Worm (Caenorhabditis elegans): Measurements from ENCODE around the gene nsph-1.1.
A peak's percentile ranks its signal among the peaks of the same experiment; 100 is the strongest.

The nsph-1.1 gene

ce11 chrII:8770675-8771074 lies 4.1 kb downstream of the nsph-1.1 start, which contains the start of gene let-19:
TSS of gene let-19 (plus strand) at chrII:8770975.
- TF ChIP-seq scrt-1 (GFP tag; IDR thresholded peaks at IDR 0.05) = no peak
- no peak for TF ChIP-seq flt-1 (GFP tag; IDR thresholded peaks at IDR 0.05)
- no peak for TF ChIP-seq ama-1 (optimal IDR thresholded peaks at IDR 0.05)
- no peak for TF ChIP-seq tbx-11 (GFP tag; IDR thresholded peaks at IDR 0.05)
- no peak for TF ChIP-seq tra-4 (tag; optimal IDR thresholded peaks at IDR 0.05)
- TF ChIP-seq aly-1 (tag; optimal IDR thresholded peaks at IDR 0.05) = no peak
- TF ChIP-seq hnd-1 (tag; optimal IDR thresholded peaks at IDR 0.05) = no peak
- no peak for TF ChIP-seq ceh-36 (tag; optimal IDR thresholded peaks at IDR 0.05)
- TF ChIP-seq tbx-37 (GFP tag; conservative IDR thresholded peaks at IDR 0.05) = no peak
- no peak for TF ChIP-seq hmg-4 (GFP tag; optimal IDR thresholded peaks at IDR 0.05)
- TF ChIP-seq ceh-13 (GFP tag; optimal IDR thresholded peaks at IDR 0.05) = no peak
- no peak for TF ChIP-seq B0310.2 (tag; optimal IDR thresholded peaks at IDR 0.05)
- TF ChIP-seq F13C5.2 (tag; optimal IDR thresholded peaks at IDR 0.05) = no peak
- no peak for TF ChIP-seq ets-7 (tag; optimal IDR thresholded peaks at IDR 0.05)
- TF ChIP-seq hmbx-1 (tag; optimal IDR thresholded peaks at IDR 0.05) = no peak
- TF ChIP-seq sea-1 (GFP tag; conservative IDR thresholded peaks at IDR 0.05) = no peak
- TF ChIP-seq pes-1 (GFP tag; IDR thresholded peaks at IDR 0.05) = no peak

DNA sequence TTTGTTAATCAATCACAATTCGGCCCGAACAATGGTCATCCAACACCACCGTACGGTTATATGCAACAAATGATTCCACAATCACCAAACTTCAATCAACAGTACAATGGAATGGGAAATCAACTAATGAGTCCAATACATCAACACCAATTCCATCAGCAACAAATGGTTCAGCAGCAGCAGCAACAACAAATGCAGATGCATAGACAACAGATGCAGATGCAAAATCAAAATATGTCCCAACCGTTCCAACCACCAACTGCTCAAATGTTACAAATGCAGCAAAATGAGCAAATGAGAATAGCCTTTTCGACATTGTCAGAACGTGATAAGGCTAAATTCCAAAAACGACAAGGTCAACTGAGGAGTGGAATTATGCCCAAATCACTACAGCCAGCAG lies 9.9 kb downstream of the nsph-1.1 start:
- no peak for TF ChIP-seq sea-1 (GFP tag; conservative IDR thresholded peaks at IDR 0.05)
- TF ChIP-seq flt-1 (GFP tag; IDR thresholded peaks at IDR 0.05) = no peak
- no peak for TF ChIP-seq F13C5.2 (tag; optimal IDR thresholded peaks at IDR 0.05)
- TF ChIP-seq tbx-37 (GFP tag; conservative IDR thresholded peaks at IDR 0.05) = no peak
- TF ChIP-seq B0310.2 (tag; optimal IDR thresholded peaks at IDR 0.05) = no peak
- no peak for TF ChIP-seq hmbx-1 (tag; optimal IDR thresholded peaks at IDR 0.05)
- TF ChIP-seq ama-1 (optimal IDR thresholded peaks at IDR 0.05) = no peak
- no peak for TF ChIP-seq scrt-1 (GFP tag; IDR thresholded peaks at IDR 0.05)
- TF ChIP-seq tbx-11 (GFP tag; IDR thresholded peaks at IDR 0.05) = no peak
- TF ChIP-seq pes-1 (GFP tag; IDR thresholded peaks at IDR 0.05) = no peak
- TF ChIP-seq hmg-4 (GFP tag; optimal IDR thresholded peaks at IDR 0.05) = no peak
- TF ChIP-seq aly-1 (tag; optimal IDR thresholded peaks at IDR 0.05) = no peak
- no peak for TF ChIP-seq hnd-1 (tag; optimal IDR thresholded peaks at IDR 0.05)

DNA sequence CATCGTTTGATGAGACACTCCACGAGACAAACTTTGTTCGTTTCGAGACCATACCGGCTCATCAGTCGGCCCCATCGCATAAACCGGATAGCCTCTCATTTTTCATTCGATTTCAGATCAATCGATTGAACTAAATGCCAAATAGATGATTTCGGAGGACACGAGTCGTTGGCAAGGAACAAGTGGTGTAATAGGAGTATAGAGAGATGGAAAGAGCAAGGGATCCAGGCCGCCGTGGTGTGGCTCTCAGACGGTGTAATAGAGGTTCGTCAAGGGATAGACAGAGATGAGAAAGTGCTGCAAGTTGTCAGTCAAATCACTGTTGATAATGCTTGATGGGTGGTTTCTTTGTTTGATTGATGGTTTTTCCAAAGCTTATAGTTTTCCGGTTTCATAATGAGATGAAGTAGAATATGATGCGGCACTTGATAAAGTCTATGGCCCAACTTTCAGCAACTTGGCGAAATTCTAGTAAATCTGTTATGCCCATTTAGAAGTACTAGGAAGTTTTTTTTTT lies 16.9 kb downstream of the nsph-1.1 start, which contains the start of gene sgn-1:
Gene sgn-1, minus strand, starts transcription at position 220 of the 517 bp plus-strand sequence.
- TF ChIP-seq sea-1 (GFP tag; conservative IDR thresholded peaks at IDR 0.05) (no peak), B0310.2 (tag; optimal IDR thresholded peaks at IDR 0.05) (no peak), F13C5.2 (tag; optimal IDR thresholded peaks at IDR 0.05) (no peak), pes-1 (GFP tag; IDR thresholded peaks at IDR 0.05) (no peak), ama-1 (optimal IDR thresholded peaks at IDR 0.05) (no peak), ceh-13 (GFP tag; optimal IDR thresholded peaks at IDR 0.05) (no peak), hnd-1 (tag; optimal IDR thresholded peaks at IDR 0.05) (no peak), aly-1 (tag; optimal IDR thresholded peaks at IDR 0.05) (no peak)

- TF ChIP-seq hmg-4 (GFP tag; optimal IDR thresholded peaks at IDR 0.05) (no peak), scrt-1 (GFP tag; IDR thresholded peaks at IDR 0.05) (no peak), tbx-37 (GFP tag; conservative IDR thresholded peaks at IDR 0.05) (no peak), flt-1 (GFP tag; IDR thresholded peaks at IDR 0.05) (no peak), F13C5.2 (tag; optimal IDR thresholded peaks at IDR 0.05) (no peak), ceh-36 (tag; optimal IDR thresholded peaks at IDR 0.05) (no peak), tra-4 (tag; optimal IDR thresholded peaks at IDR 0.05) (no peak), aly-1 (tag; optimal IDR thresholded peaks at IDR 0.05) (no peak), sea-1 (GFP tag; conservative IDR thresholded peaks at IDR 0.05) (no peak), tbx-11 (GFP tag; IDR thresholded peaks at IDR 0.05) (no peak), pes-1 (GFP tag; IDR thresholded peaks at IDR 0.05) (no peak), ceh-13 (GFP tag; optimal IDR thresholded peaks at IDR 0.05) (no peak), ets-7 (tag; optimal IDR thresholded peaks at IDR 0.05) (no peak), hnd-1 (tag; optimal IDR thresholded peaks at IDR 0.05) (no peak), ama-1 (optimal IDR thresholded peaks at IDR 0.05) (no peak), B0310.2 (tag; optimal IDR thresholded peaks at IDR 0.05) (no peak), hmbx-1 (tag; optimal IDR thresholded peaks at IDR 0.05) (no peak)
Observed at ce11 chrII:8784235-8784928, 17.8 kb downstream of the nsph-1.1 start.

ce11 chrII:8785875-8786274 lies 19.3 kb downstream of the nsph-1.1 start:
- TF ChIP-seq scrt-1 (GFP tag; IDR thresholded peaks at IDR 0.05) (no peak), hmg-4 (GFP tag; optimal IDR thresholded peaks at IDR 0.05) (no peak), tra-4 (tag; optimal IDR thresholded peaks at IDR 0.05) (no peak), tbx-11 (GFP tag; IDR thresholded peaks at IDR 0.05) (no peak), hnd-1 (tag; optimal IDR thresholded peaks at IDR 0.05) (no peak), B0310.2 (tag; optimal IDR thresholded peaks at IDR 0.05) (no peak), ama-1 (optimal IDR thresholded peaks at IDR 0.05) (no peak), pes-1 (GFP tag; IDR thresholded peaks at IDR 0.05) (no peak), aly-1 (tag; optimal IDR thresholded peaks at IDR 0.05) (no peak), sea-1 (GFP tag; conservative IDR thresholded peaks at IDR 0.05) (no peak)

DNA sequence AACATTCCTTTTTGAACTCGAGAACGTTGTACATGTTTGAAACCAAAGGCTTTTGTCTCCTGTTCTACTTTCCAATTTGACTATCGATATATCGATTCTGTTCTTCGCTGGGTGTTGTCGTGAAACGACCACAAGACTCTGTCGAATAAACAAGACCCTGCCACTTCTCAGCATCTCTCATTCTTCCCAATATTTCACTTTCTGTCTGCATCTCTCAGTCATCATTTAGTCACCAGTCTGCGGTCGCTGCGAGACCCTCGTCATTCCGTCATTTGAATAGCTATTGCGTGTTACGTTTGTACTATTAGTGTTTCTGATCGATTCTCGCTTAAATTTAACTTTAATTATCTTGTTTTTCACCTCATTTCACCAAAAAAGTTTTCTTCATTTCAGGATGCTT lies 20.8 kb downstream of the nsph-1.1 start:
- TF ChIP-seq pes-1 (GFP tag; IDR thresholded peaks at IDR 0.05) (no peak), hmg-4 (GFP tag; optimal IDR thresholded peaks at IDR 0.05) (no peak), sea-1 (GFP tag; conservative IDR thresholded peaks at IDR 0.05) (no peak), ets-7 (tag; optimal IDR thresholded peaks at IDR 0.05) (no peak), ceh-13 (GFP tag; optimal IDR thresholded peaks at IDR 0.05) (no peak), tbx-11 (GFP tag; IDR thresholded peaks at IDR 0.05) (no peak), aly-1 (tag; optimal IDR thresholded peaks at IDR 0.05) (no peak), F13C5.2 (tag; optimal IDR thresholded peaks at IDR 0.05) (peak; percentile 58), ama-1 (optimal IDR thresholded peaks at IDR 0.05) (no peak), scrt-1 (GFP tag; IDR thresholded peaks at IDR 0.05) (0 out of 2 replicates have a peak, but pooled peaks have one; percentile 44), hmbx-1 (tag; optimal IDR thresholded peaks at IDR 0.05) (no peak)

ce11 chrII:8788752-8789151 lies 22.2 kb downstream of the nsph-1.1 start:
- TF ChIP-seq tbx-37 (GFP tag; conservative IDR thresholded peaks at IDR 0.05) (no peak), tbx-11 (GFP tag; IDR thresholded peaks at IDR 0.05) (no peak), ceh-13 (GFP tag; optimal IDR thresholded peaks at IDR 0.05) (no peak), ama-1 (optimal IDR thresholded peaks at IDR 0.05) (peak; percentile 19), hmbx-1 (tag; optimal IDR thresholded peaks at IDR 0.05) (no peak)

Data from whole organism, early embryonic.